Worm (Caenorhabditis elegans) whole organism, L1 larva: Measurements from ENCODE around the gene alh-1.

Experiments used
- ama-1 ChIP-seq: fragments of 150-350 bp; optimal IDR thresholded peaks from 2 replicates; lab custom pipeline; 2014
- lin-39 ChIP-seq: fragments of 150-350 bp; optimal IDR thresholded peaks from 2 replicates; lab custom pipeline; 2014; ENCODE audit warnings: missing biosample characterization, missing genetic modification reagents, missing genetic modification characterization
- nhr-84 ChIP-seq: sonication (generic microtip); optimal IDR thresholded peaks from 2 replicates; lab custom pipeline; 2017; ENCODE audit warnings: missing biosample characterization, missing genetic modification characterization
- nhr-90 ChIP-seq: sonication (generic microtip); optimal IDR thresholded peaks from 2 replicates; lab custom pipeline; 2016; ENCODE audit warnings: mild to moderate bottlenecking, missing genetic modification characterization, missing compliant biosample characterization; ENCODE audit not compliant: poor library complexity
- pag-3 ChIP-seq: sonication (generic microtip); optimal IDR thresholded peaks from 2 replicates; lab custom pipeline; 2017; ENCODE audit warnings: missing genetic modification characterization, mild to moderate bottlenecking, missing compliant biosample characterization, antibody characterized with exemption, borderline replicate concordance; ENCODE audit not compliant: insufficient read depth

ce11 chrIII:5085529-5085928 is 8.0 kb downstream of the alh-1 start, which contains the start of gene cah-1:
- TF ChIP-seq ama-1 (lab: Kevin White, UChicago) (no peak), lin-39 (tag; lab: Kevin White, UChicago) (no peak), nhr-84 (tag; lab: Kevin White, UChicago) (no peak), nhr-90 (no peak), pag-3 (tag; lab: Kevin White, UChicago) (no peak)
